Worm (Caenorhabditis elegans): ENCODE data around the gene VY10G11R.1.
"Not testable (repeated sequence)": the region's sequence is repeated elsewhere in the genome, so short reads cannot be mapped to it uniquely, and the experiment has no call there.

- not testable (repeated sequence) for TF ChIP-seq snpc-4 (tag; optimal IDR thresholded peaks at IDR 0.05); nhr-237 (tag; optimal IDR thresholded peaks at IDR 0.05); daf-16 (GFP tag; optimal IDR thresholded peaks at IDR 0.05); daf-16 (tag; optimal IDR thresholded peaks at IDR 0.05); ama-1 (optimal IDR thresholded peaks at IDR 0.05); saeg-2 (GFP tag; IDR thresholded peaks at IDR 0.05); fkh-10 (GFP tag; optimal IDR thresholded peaks at IDR 0.05)
Observed at ce11 chrIV:16482143-16482542, 11.4 kb upstream of the VY10G11R.1 start.
